Worm (Caenorhabditis elegans) whole organism, mixed stage, embryonic: Measurements from ENCODE around the gene ssp-10.

ENCODE experiments used
- M03D4.4 ChIP-seq: sonication (generic microtip); optimal IDR thresholded peaks from 2 replicates; lab custom pipeline; 2017; ENCODE audit warnings: mild to moderate bottlenecking, missing genetic modification characterization, missing compliant biosample characterization
- bed-3 ChIP-seq: fragments of 200-800 bp; sonication (Bioruptor generic); optimal IDR thresholded peaks from 3 replicates; lab custom pipeline; 2018; ENCODE audit warnings: mild to moderate bottlenecking, missing genetic modification characterization, moderate library complexity, missing compliant biosample characterization
- blmp-1 ChIP-seq: fragments of 150-350 bp; optimal IDR thresholded peaks from 2 replicates; lab custom pipeline; 2014; ENCODE audit warnings: missing biosample characterization, missing genetic modification characterization
- ceh-39 ChIP-seq: fragments of 150-350 bp; optimal IDR thresholded peaks from 2 replicates; lab custom pipeline; 2014; ENCODE audit warnings: missing biosample characterization, missing genetic modification characterization
- ceh-43 ChIP-seq: fragments of 200-800 bp; sonication (Bioruptor generic); optimal IDR thresholded peaks from 2 replicates; lab custom pipeline; 2018; ENCODE audit warnings: mild to moderate bottlenecking, missing genetic modification characterization, moderate library complexity, missing compliant biosample characterization
- ceh-83 ChIP-seq: fragments of 200-800 bp; sonication (Bioruptor generic); optimal IDR thresholded peaks from 2 replicates; lab custom pipeline; 2018; ENCODE audit warnings: mild to moderate bottlenecking, missing genetic modification characterization, missing compliant biosample characterization
- ces-1 ChIP-seq: fragments of 150-350 bp; optimal IDR thresholded peaks from 2 replicates; lab custom pipeline; 2014; ENCODE audit warnings: missing biosample characterization, missing genetic modification reagents, missing genetic modification characterization
- cnd-1 ChIP-seq: fragments of 200-800 bp; sonication (Bioruptor generic); optimal IDR thresholded peaks from 2 replicates; lab custom pipeline; 2018; ENCODE audit warnings: mild to moderate bottlenecking, missing genetic modification characterization, missing compliant biosample characterization
- drap-1 ChIP-seq: fragments of 200-800 bp; sonication (Bioruptor generic); optimal IDR thresholded peaks from 3 replicates; lab custom pipeline; 2018; ENCODE audit warnings: mild to moderate bottlenecking, missing genetic modification characterization, missing compliant biosample characterization
- elt-1 ChIP-seq: sonication (generic microtip); optimal IDR thresholded peaks from 2 replicates; lab custom pipeline; 2017; ENCODE audit warnings: missing genetic modification characterization, mild to moderate bottlenecking, missing compliant biosample characterization, antibody characterized with exemption, moderate library complexity, borderline replicate concordance; ENCODE audit not compliant: insufficient read depth
- elt-3 ChIP-seq: fragments of 150-350 bp; optimal IDR thresholded peaks from 2 replicates; lab custom pipeline; 2014; ENCODE audit warnings: missing biosample characterization, missing genetic modification characterization
- flh-1 ChIP-seq: fragments of 200-800 bp; sonication (Bioruptor generic); optimal IDR thresholded peaks from 2 replicates; lab custom pipeline; 2018; ENCODE audit warnings: mild to moderate bottlenecking, missing genetic modification characterization, moderate library complexity, missing compliant biosample characterization
- hlh-1 ChIP-seq: fragments of 150-350 bp; optimal IDR thresholded peaks from 2 replicates; lab custom pipeline; 2014; ENCODE audit warnings: missing biosample characterization, missing genetic modification reagents, missing genetic modification characterization
- lin-13 ChIP-seq: fragments of 150-350 bp; optimal IDR thresholded peaks from 2 replicates; lab custom pipeline; 2014; ENCODE audit warnings: missing biosample characterization, missing genetic modification characterization
- lin-32 ChIP-seq: fragments of 200-800 bp; sonication (Bioruptor generic); optimal IDR thresholded peaks from 2 replicates; lab custom pipeline; 2018; ENCODE audit warnings: mild to moderate bottlenecking, missing genetic modification characterization, missing compliant biosample characterization
- lsy-2 ChIP-seq: fragments of 150-350 bp; optimal IDR thresholded peaks from 2 replicates; lab custom pipeline; 2014; ENCODE audit warnings: missing biosample characterization, missing genetic modification characterization
- mab-5 ChIP-seq: fragments of 150-350 bp; optimal IDR thresholded peaks from 2 replicates; lab custom pipeline; 2014; ENCODE audit warnings: missing biosample characterization, missing genetic modification characterization
- mep-1 ChIP-seq: fragments of 150-350 bp; optimal IDR thresholded peaks from 2 replicates; lab custom pipeline; 2017; ENCODE audit warnings: missing biosample characterization, missing genetic modification reagents, missing genetic modification characterization, inconsistent platforms
- mls-2 ChIP-seq: sonication (generic microtip); optimal IDR thresholded peaks from 2 replicates; lab custom pipeline; 2016; ENCODE audit warnings: mild to moderate bottlenecking, missing genetic modification characterization, moderate library complexity, missing compliant biosample characterization
- nhr-12 ChIP-seq: fragments of 150-350 bp; optimal IDR thresholded peaks from 2 replicates; lab custom pipeline; 2014; ENCODE audit warnings: missing biosample characterization, missing genetic modification characterization
- nhr-237 ChIP-seq: fragments of 150-350 bp; optimal IDR thresholded peaks from 2 replicates; lab custom pipeline; 2014; ENCODE audit warnings: missing biosample characterization, missing genetic modification characterization
- nhr-28 ChIP-seq: fragments of 150-350 bp; optimal IDR thresholded peaks from 2 replicates; lab custom pipeline; 2014; ENCODE audit warnings: missing biosample characterization, missing genetic modification characterization
- nhr-76 ChIP-seq: sonication (generic microtip); optimal IDR thresholded peaks from 2 replicates; lab custom pipeline; 2017; ENCODE audit warnings: missing biosample characterization, missing genetic modification characterization
- pha-4 ChIP-seq: fragments of 150-350 bp; optimal IDR thresholded peaks from 2 replicates; lab custom pipeline; 2018; ENCODE audit warnings: missing biosample characterization, missing genetic modification reagents, missing genetic modification characterization
- sem-2 ChIP-seq: fragments of 200-800 bp; sonication (Bioruptor generic); optimal IDR thresholded peaks from 2 replicates; lab custom pipeline; 2018; ENCODE audit warnings: mild to moderate bottlenecking, missing genetic modification characterization, missing compliant biosample characterization
- snpc-4 ChIP-seq: fragments of 150-350 bp; optimal IDR thresholded peaks from 2 replicates; lab custom pipeline; 2014; ENCODE audit warnings: missing biosample characterization, missing genetic modification characterization
- sptf-1 ChIP-seq: sonication (generic microtip); optimal IDR thresholded peaks from 2 replicates; lab custom pipeline; 2017; ENCODE audit warnings: mild to moderate bottlenecking, missing genetic modification characterization, moderate library complexity, missing compliant biosample characterization
- tbx-8 ChIP-seq: fragments of 200-800 bp; sonication (Bioruptor generic); optimal IDR thresholded peaks from 2 replicates; lab custom pipeline; 2018; ENCODE audit warnings: mild to moderate bottlenecking, missing genetic modification characterization, moderate library complexity, missing compliant biosample characterization
- unc-120 ChIP-seq: sonication (generic microtip); optimal IDR thresholded peaks from 2 replicates; lab custom pipeline; 2017; ENCODE audit warnings: missing genetic modification characterization, missing compliant biosample characterization; ENCODE audit not compliant: poor library complexity, severe bottlenecking
- unc-39 ChIP-seq: fragments of 150-350 bp; optimal IDR thresholded peaks from 2 replicates; lab custom pipeline; 2014; ENCODE audit warnings: missing biosample characterization, missing genetic modification characterization
- unc-62 ChIP-seq: fragments of 150-350 bp; optimal IDR thresholded peaks from 2 replicates; lab custom pipeline; 2014; ENCODE audit warnings: missing biosample characterization, missing genetic modification reagents, missing genetic modification characterization
- zip-8 ChIP-seq: fragments of 150-350 bp; optimal IDR thresholded peaks from 2 replicates; lab custom pipeline; 2014; ENCODE audit warnings: missing biosample characterization, missing genetic modification characterization
- ztf-11 ChIP-seq: fragments of 150-350 bp; optimal IDR thresholded peaks from 2 replicates; lab custom pipeline; 2014; ENCODE audit warnings: missing biosample characterization, missing genetic modification characterization

ssp-10 gene

ce11 chrIV:9822585-9822984 is 28.2 kb downstream of the ssp-10 start:
- no peak for TF ChIP-seq lsy-2 (tag; lab: Kevin White, UChicago)
- no peak for TF ChIP-seq ceh-43 (GFP tag; lab: Kevin White, UChicago)
- no peak for TF ChIP-seq unc-120 (tag; lab: Kevin White, UChicago)
- no peak for TF ChIP-seq ces-1 (GFP tag; lab: Kevin White, UChicago)
- no peak for TF ChIP-seq nhr-12 (tag; lab: Kevin White, UChicago)
- TF ChIP-seq mab-5 (tag; lab: Kevin White, UChicago): no peak
- no peak for TF ChIP-seq sem-2 (GFP tag; lab: Kevin White, UChicago)
- no peak for TF ChIP-seq bed-3
- TF ChIP-seq ztf-11 (tag; lab: Kevin White, UChicago): no peak
- TF ChIP-seq pha-4: no peak
- no peak for TF ChIP-seq snpc-4 (tag; lab: Kevin White, UChicago)
- TF ChIP-seq unc-39: no peak
- no peak for TF ChIP-seq blmp-1
- TF ChIP-seq lin-32 (GFP tag; lab: Kevin White, UChicago): no peak
- TF ChIP-seq nhr-28 (tag; lab: Kevin White, UChicago): no peak
- no peak for TF ChIP-seq lin-13

- no peak for TF ChIP-seq ztf-11 (tag; lab: Kevin White, UChicago)
- TF ChIP-seq cnd-1 (tag; lab: Kevin White, UChicago): no peak
- no peak for TF ChIP-seq unc-120 (tag; lab: Kevin White, UChicago)
- no peak for TF ChIP-seq ceh-39 (tag; lab: Kevin White, UChicago)
- TF ChIP-seq flh-1 (GFP tag; lab: Kevin White, UChicago): no peak
- TF ChIP-seq blmp-1: no peak
Measured at ce11 chrIV:9821621-9822020, 29.2 kb downstream of the ssp-10 start, which contains the start of gene col-123. col-123 (plus strand) TSS chrIV:9821921.

ce11 chrIV:9815432-9815831 is 35.4 kb downstream of the ssp-10 start, which contains the start of gene egl-20:
egl-20 (minus strand) TSS chrIV:9815532.
- TF ChIP-seq drap-1 (GFP tag; lab: Kevin White, UChicago) (no peak), elt-3 (tag; lab: Kevin White, UChicago) (no peak), lin-13 (no peak), nhr-28 (tag; lab: Kevin White, UChicago) (no peak), sem-2 (GFP tag; lab: Kevin White, UChicago) (no peak), unc-39 (no peak), snpc-4 (tag; lab: Kevin White, UChicago) (no peak), unc-120 (tag; lab: Kevin White, UChicago) (no peak), cnd-1 (tag; lab: Kevin White, UChicago) (no peak), nhr-237 (tag; lab: Kevin White, UChicago) (no peak), zip-8 (tag; lab: Kevin White, UChicago) (no peak), ceh-83 (GFP tag; lab: Kevin White, UChicago) (no peak), elt-1 (tag; lab: Kevin White, UChicago) (no peak)

ce11 chrIV:9811487-9811886 is 39.3 kb downstream of the ssp-10 start:
- no peak for TF ChIP-seq M03D4.4
- no peak for TF ChIP-seq nhr-28 (tag; lab: Kevin White, UChicago)
- no peak for TF ChIP-seq sem-2 (GFP tag; lab: Kevin White, UChicago)
- no peak for TF ChIP-seq unc-39
- no peak for TF ChIP-seq unc-62
- TF ChIP-seq flh-1 (GFP tag; lab: Kevin White, UChicago): no peak
- TF ChIP-seq mls-2 (tag; lab: Kevin White, UChicago): no peak
- no peak for TF ChIP-seq ceh-39 (tag; lab: Kevin White, UChicago)
- no peak for TF ChIP-seq unc-120 (tag; lab: Kevin White, UChicago)
- no peak for TF ChIP-seq lin-13
- TF ChIP-seq elt-3 (tag; lab: Kevin White, UChicago): no peak
- no peak for TF ChIP-seq hlh-1
- TF ChIP-seq sptf-1 (tag; lab: Kevin White, UChicago): no peak
- no peak for TF ChIP-seq ceh-43 (GFP tag; lab: Kevin White, UChicago)
- TF ChIP-seq lsy-2 (tag; lab: Kevin White, UChicago): no peak
- TF ChIP-seq cnd-1 (tag; lab: Kevin White, UChicago): no peak
- no peak for TF ChIP-seq ceh-83 (GFP tag; lab: Kevin White, UChicago)
- TF ChIP-seq lin-32 (GFP tag; lab: Kevin White, UChicago): no peak
- no peak for TF ChIP-seq nhr-76 (tag; lab: Kevin White, UChicago)

- TF ChIP-seq hlh-1 (no peak), unc-120 (tag; lab: Kevin White, UChicago) (no peak), nhr-28 (tag; lab: Kevin White, UChicago) (no peak), tbx-8 (GFP tag; lab: Kevin White, UChicago) (no peak), lin-32 (GFP tag; lab: Kevin White, UChicago) (no peak), blmp-1 (no peak), mab-5 (tag; lab: Kevin White, UChicago) (no peak), mep-1 (tag; lab: Kevin White, UChicago) (no peak), ceh-39 (tag; lab: Kevin White, UChicago) (no peak)
- TF ChIP-seq, all 35 proteins: peak for 0
Measured at ce11 chrIV:9810633-9811032, 40.2 kb downstream of the ssp-10 start, which contains the start of gene dct-15. dct-15 (minus strand) TSS chrIV:9810733.
